Fruit fly (Drosophila melanogaster) whole organism, embryonic: ENCODE results near the gene CG14232.

Experiments used
- BEAF-32 ChIP-seq: fragments of 200-800 bp; sonication (Bioruptor generic); optimal IDR thresholded peaks from 3 replicates; lab custom pipeline; 2017; ENCODE audit warnings: missing biosample characterization, missing genetic modification characterization, mild to moderate bottlenecking, moderate library complexity, missing genetic modification reagents
- Bdp1 ChIP-seq: fragments of 200-800 bp; sonication (Bioruptor generic); optimal IDR thresholded peaks from 3 replicates; lab custom pipeline; 2016; ENCODE audit warnings: missing biosample characterization, missing genetic modification characterization
- CG10654 ChIP-seq: fragments of 200-800 bp; sonication (Bioruptor generic); optimal IDR thresholded peaks from 2 replicates; lab custom pipeline; 2016; ENCODE audit warnings: missing biosample characterization, missing genetic modification characterization
- CG11247 ChIP-seq: fragments of 200-800 bp; sonication (Bioruptor generic); IDR thresholded peaks from 2 replicates; pipeline ENCODE4 v1.3.6; 2022; ENCODE audit warnings: missing biosample characterization, missing genetic modification characterization
- CG12659 ChIP-seq: fragments of 200-800 bp; sonication (Bioruptor generic); optimal IDR thresholded peaks from 3 replicates; lab custom pipeline; 2017; ENCODE audit warnings: mild to moderate bottlenecking, missing biosample characterization, missing genetic modification reagents, missing genetic modification characterization
- CG13775 ChIP-seq: fragments of 200-800 bp; sonication (Bioruptor generic); optimal IDR thresholded peaks from 3 replicates; lab custom pipeline; 2017; ENCODE audit warnings: missing biosample characterization, mild to moderate bottlenecking, missing genetic modification characterization
- CG1603 ChIP-seq: fragments of 200-800 bp; sonication (Bioruptor generic); optimal IDR thresholded peaks from 2 replicates; lab custom pipeline; 2019; ENCODE audit warnings: missing biosample characterization, mild to moderate bottlenecking, missing genetic modification characterization, moderate library complexity
- CG16779 ChIP-seq: fragments of 200-800 bp; sonication (Bioruptor generic); IDR thresholded peaks from 2 replicates; pipeline ENCODE4 v1.3.6; 2022; ENCODE audit warnings: missing biosample characterization, missing genetic modification characterization
- CG17186 ChIP-seq: fragments of 200-800 bp; sonication (Bioruptor generic); optimal IDR thresholded peaks from 3 replicates; lab custom pipeline; 2017; ENCODE audit warnings: missing biosample characterization, missing genetic modification reagents, missing genetic modification characterization
- CG2116 ChIP-seq: fragments of 200-800 bp; sonication (Bioruptor generic); optimal IDR thresholded peaks from 3 replicates; lab custom pipeline; 2018; ENCODE audit warnings: missing biosample characterization, mild to moderate bottlenecking, missing genetic modification characterization
- CG33557 ChIP-seq: fragments of 200-800 bp; sonication (Bioruptor generic); optimal IDR thresholded peaks from 2 replicates; lab custom pipeline; 2019; ENCODE audit warnings: missing biosample characterization, mild to moderate bottlenecking, missing genetic modification characterization, moderate library complexity
- CG3726 ChIP-seq: fragments of 200-800 bp; sonication (Bioruptor generic); IDR thresholded peaks from 3 replicates; pipeline ENCODE4, ENCODE4 v1.3.6; 2022; ENCODE audit warnings: missing biosample characterization, missing genetic modification characterization
- CG3995 ChIP-seq: fragments of 200-800 bp; sonication (Bioruptor generic); optimal IDR thresholded peaks from 3 replicates; lab custom pipeline; 2016; ENCODE audit warnings: missing biosample characterization, missing genetic modification characterization
- CG4282 ChIP-seq: fragments of 200-800 bp; sonication (Bioruptor generic); optimal IDR thresholded peaks from 2 replicates; lab custom pipeline; 2016; ENCODE audit warnings: missing biosample characterization, missing genetic modification characterization
- CG7928 ChIP-seq: fragments of 200-800 bp; sonication (Bioruptor generic); optimal IDR thresholded peaks from 2 replicates; lab custom pipeline; 2017; ENCODE audit warnings: missing biosample characterization, mild to moderate bottlenecking, missing genetic modification characterization
- CG8478 ChIP-seq: fragments of >200 bp; optimal IDR thresholded peaks from 2 replicates; lab custom pipeline; 2018
- CG8765 ChIP-seq: fragments of 200-800 bp; sonication (Bioruptor generic); IDR thresholded peaks from 2 replicates; pipeline ENCODE4 v1.3.6; 2022; ENCODE audit warnings: missing biosample characterization, missing genetic modification characterization
- CG9932 ChIP-seq: fragments of 200-800 bp; sonication (Bioruptor generic); IDR thresholded peaks from 2 replicates; pipeline ENCODE4 v1.3.6; 2022; ENCODE audit warnings: missing biosample characterization, missing genetic modification characterization
- Dek ChIP-seq: fragments of 200-800 bp; sonication (Bioruptor generic); optimal IDR thresholded peaks from 3 replicates; lab custom pipeline; 2019; ENCODE audit warnings: missing biosample characterization, mild to moderate bottlenecking, missing genetic modification characterization, moderate library complexity
- Doc3 ChIP-seq: fragments of 200-800 bp; sonication (Bioruptor generic); IDR thresholded peaks from 3 replicates; pipeline ENCODE4 v1.3.6; 2022; ENCODE audit warnings: missing biosample characterization, missing genetic modification characterization; ENCODE audit not compliant: partially characterized antibody
- E2f2 ChIP-seq: fragments of 200-800 bp; sonication (Bioruptor generic); IDR thresholded peaks from 2 replicates; pipeline ENCODE4 v1.3.6; 2022; ENCODE audit warnings: missing biosample characterization, missing genetic modification characterization
- Ets97D ChIP-seq: fragments of 200-800 bp; sonication (Bioruptor generic); optimal IDR thresholded peaks from 3 replicates; lab custom pipeline; 2016; ENCODE audit warnings: missing biosample characterization, missing genetic modification characterization
- Fer2 ChIP-seq: fragments of 200-800 bp; sonication (Bioruptor generic); optimal IDR thresholded peaks from 2 replicates; lab custom pipeline; 2018; ENCODE audit warnings: missing biosample characterization, mild to moderate bottlenecking, missing genetic modification characterization, moderate library complexity
- HmgD ChIP-seq: fragments of 200-800 bp; sonication (Bioruptor generic); optimal IDR thresholded peaks from 3 replicates; lab custom pipeline; 2016; ENCODE audit warnings: missing biosample characterization, missing genetic modification characterization
- MTF-1 ChIP-seq: fragments of 200-800 bp; sonication (Bioruptor generic); optimal IDR thresholded peaks from 2 replicates; lab custom pipeline; 2018; ENCODE audit warnings: missing biosample characterization, mild to moderate bottlenecking, missing genetic modification characterization, borderline replicate concordance
- Med ChIP-seq: fragments of 200-800 bp; sonication (Bioruptor generic); peaks from one replicate; lab custom pipeline; 2016; ENCODE audit warnings: missing biosample characterization, missing genetic modification characterization, mild to moderate bottlenecking, inconsistent platforms, moderate library complexity
- NK7.1 ChIP-seq: fragments of 200-800 bp; sonication (Bioruptor generic); optimal IDR thresholded peaks from 3 replicates; lab custom pipeline; 2016; ENCODE audit warnings: missing biosample characterization, missing genetic modification characterization
- Nf-YA ChIP-seq: fragments of 200-800 bp; sonication (Bioruptor generic); IDR thresholded peaks from 2 replicates; pipeline ENCODE4 v1.3.6; 2022; ENCODE audit warnings: missing biosample characterization, missing genetic modification characterization
- Nf-YB ChIP-seq: fragments of 200-800 bp; sonication (Bioruptor generic); optimal IDR thresholded peaks from 3 replicates; lab custom pipeline; 2019; ENCODE audit warnings: missing biosample characterization, mild to moderate bottlenecking, missing genetic modification characterization, moderate library complexity
- Pdp1 ChIP-seq, 2 experiments: fragments of 200-800 bp; sonication (Bioruptor generic); optimal IDR thresholded peaks; 3 replicates each; lab custom pipeline; 2016; ENCODE audit warnings: missing biosample characterization in 2 of 2, missing genetic modification characterization in 2 of 2, mild to moderate bottlenecking in 1 of 2, moderate library complexity in 1 of 2
- Poxn ChIP-seq: fragments of 200-800 bp; sonication (Bioruptor generic); IDR thresholded peaks from 2 replicates; pipeline ENCODE4 v1.3.6; 2022; ENCODE audit warnings: missing biosample characterization, missing genetic modification characterization
- Vsx1 ChIP-seq: fragments of 200-800 bp; sonication (Bioruptor generic); optimal IDR thresholded peaks from 2 replicates; lab custom pipeline; 2017; ENCODE audit warnings: missing biosample characterization, mild to moderate bottlenecking, missing genetic modification characterization, missing genetic modification reagents
- YL-1 ChIP-seq: fragments of 200-800 bp; sonication (Bioruptor generic); optimal IDR thresholded peaks from 3 replicates; lab custom pipeline; 2017; ENCODE audit warnings: missing biosample characterization, mild to moderate bottlenecking, missing genetic modification characterization
- amos ChIP-seq: fragments of 200-800 bp; sonication (Bioruptor generic); IDR thresholded peaks from 2 replicates; pipeline ENCODE4 v1.3.6; 2022; ENCODE audit warnings: missing biosample characterization, missing genetic modification characterization; ENCODE audit not compliant: partially characterized antibody
- bcd ChIP-seq: fragments of 200-800 bp; sonication (Bioruptor generic); optimal IDR thresholded peaks from 2 replicates; lab custom pipeline; 2017; ENCODE audit warnings: missing biosample characterization, mild to moderate bottlenecking, missing genetic modification characterization
- bigmax ChIP-seq: fragments of 200-800 bp; sonication (Bioruptor generic); optimal IDR thresholded peaks from 2 replicates; lab custom pipeline; 2018; ENCODE audit warnings: missing biosample characterization, mild to moderate bottlenecking, missing genetic modification characterization
- cato ChIP-seq: fragments of 200-800 bp; sonication (Bioruptor generic); optimal IDR thresholded peaks from 2 replicates; lab custom pipeline; 2016; ENCODE audit warnings: missing biosample characterization, missing genetic modification characterization, borderline replicate concordance
- corto ChIP-seq: fragments of 200-800 bp; sonication (Bioruptor generic); optimal IDR thresholded peaks from 2 replicates; lab custom pipeline; 2016; ENCODE audit warnings: missing biosample characterization, mild to moderate bottlenecking, missing genetic modification characterization, moderate library complexity
- crol ChIP-seq: fragments of 200-800 bp; sonication (Bioruptor generic); IDR thresholded peaks from 2 replicates; pipeline ENCODE4 v1.3.6; 2022; ENCODE audit warnings: missing biosample characterization, missing genetic modification characterization
- gsb ChIP-seq: fragments of 200-800 bp; sonication (Bioruptor generic); IDR thresholded peaks from 2 replicates; pipeline ENCODE4 v1.3.6; 2022; ENCODE audit warnings: missing biosample characterization, missing genetic modification characterization
- gsb-n ChIP-seq: fragments of 200-800 bp; sonication (Bioruptor generic); optimal IDR thresholded peaks from 3 replicates; lab custom pipeline; 2018; ENCODE audit warnings: missing biosample characterization, mild to moderate bottlenecking, missing genetic modification characterization
- ken ChIP-seq: fragments of 200-800 bp; sonication (Bioruptor generic); IDR thresholded peaks from 3 replicates; pipeline ENCODE4 v1.3.6; 2022; ENCODE audit warnings: missing biosample characterization, missing genetic modification characterization
- klu ChIP-seq: fragments of 200-800 bp; sonication (Bioruptor generic); IDR thresholded peaks from 2 replicates; pipeline ENCODE4 v1.3.6; 2022; ENCODE audit warnings: missing biosample characterization, missing genetic modification characterization
- knrl ChIP-seq: fragments of 200-800 bp; sonication (Bioruptor generic); IDR thresholded peaks from 3 replicates; pipeline ENCODE4 v1.3.6; 2022; ENCODE audit warnings: missing biosample characterization, missing genetic modification characterization; ENCODE audit not compliant: partially characterized antibody
- lab ChIP-seq: fragments of 200-800 bp; sonication (Bioruptor generic); optimal IDR thresholded peaks from 3 replicates; lab custom pipeline; 2017; ENCODE audit warnings: missing biosample characterization, missing genetic modification characterization, mild to moderate bottlenecking, moderate library complexity, missing genetic modification reagents
- prd ChIP-seq, 3 experiments: fragments of >200 bp in 2 of 3; fragments of 200-800 bp in 1 of 3; sonication (Bioruptor generic) in 1 of 3; optimal IDR thresholded peaks in 2 of 3; IDR thresholded peaks in 1 of 3; 2 replicates in 2 of 3; 3 replicates in 1 of 3; pipeline versions ENCODE4 v1.3.6 to Lab custom; 2017 to 2022; ENCODE audit warnings: missing biosample characterization in 1 of 3, missing genetic modification characterization in 1 of 3
- rib ChIP-seq: fragments of 200-800 bp; sonication (Bioruptor generic); IDR thresholded peaks from 2 replicates; pipeline ENCODE4 v1.3.6; 2022; ENCODE audit warnings: missing biosample characterization, missing genetic modification characterization
- sna ChIP-seq: fragments of 200-800 bp; sonication (Bioruptor generic); IDR thresholded peaks from 2 replicates; pipeline ENCODE4 v1.3.6; 2022; ENCODE audit warnings: missing biosample characterization, missing genetic modification characterization; ENCODE audit not compliant: partially characterized antibody
- wdn ChIP-seq: fragments of 200-800 bp; sonication (Bioruptor generic); IDR thresholded peaks from 2 replicates; pipeline ENCODE4 v1.3.6; 2022; ENCODE audit warnings: missing biosample characterization, missing genetic modification characterization

CG14232 gene

DNA sequence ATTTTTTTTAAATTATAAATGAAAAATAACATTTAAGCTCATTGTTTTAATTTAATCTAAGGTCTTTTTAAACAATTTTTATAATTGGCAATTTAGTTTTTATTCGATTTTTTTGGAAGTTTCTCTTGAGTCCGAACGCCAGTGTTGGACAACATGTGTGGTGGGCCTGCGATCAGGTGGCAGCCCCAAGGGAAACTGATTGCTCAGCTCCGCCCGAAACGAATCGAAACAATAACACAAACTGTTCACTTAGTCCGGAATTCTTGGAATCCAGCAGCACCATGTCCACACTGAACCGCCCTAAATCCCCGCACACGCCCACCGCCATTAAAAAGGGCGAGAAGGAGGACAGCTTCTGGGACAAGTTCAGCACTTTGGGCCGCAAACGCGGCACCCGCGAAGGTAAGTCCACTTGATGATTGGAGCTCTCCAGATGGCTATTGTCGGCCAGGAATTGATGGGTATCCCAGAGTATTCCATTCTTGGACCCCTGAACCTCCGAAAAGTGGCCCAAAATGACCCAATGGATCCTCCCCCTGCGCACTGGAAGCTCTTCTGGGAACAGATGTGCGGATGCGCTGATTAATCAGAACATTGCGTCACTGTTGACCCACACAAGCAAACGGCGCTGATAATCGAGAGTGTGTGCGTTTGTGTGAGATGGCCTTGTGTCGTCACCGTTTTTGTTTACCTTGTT lies 42.0 kb upstream of the CG14232 start, which contains the start of gene parvin (continued):
- TF ChIP-seq gsb-n = peak; percentile 51
- no peak for TF ChIP-seq CG4282 (GFP tag; lab: Kevin White, UChicago)
- no peak for TF ChIP-seq CG10654 (GFP tag; lab: Kevin White, UChicago)
- TF ChIP-seq CG33557 (GFP tag; lab: Kevin White, UChicago) = no peak
- TF ChIP-seq CG9932 = no peak
- no peak for TF ChIP-seq bcd
- no peak for TF ChIP-seq CG1603 (tag; lab: Kevin White, UChicago)
- no peak for TF ChIP-seq Nf-YB
- TF ChIP-seq CG3726 = no peak
- no peak for TF ChIP-seq CG17186 (GFP tag; lab: Kevin White, UChicago)
- no peak for TF ChIP-seq CG2116 (GFP tag; lab: Kevin White, UChicago)
- TF ChIP-seq cato (GFP tag; lab: Kevin White, UChicago) = no peak
- TF ChIP-seq CG7928 (GFP tag; lab: Kevin White, UChicago) = no peak
- no peak for TF ChIP-seq CG3995 (GFP tag; lab: Kevin White, UChicago)
- TF ChIP-seq Med (GFP tag; lab: Kevin White, UChicago) = peak; percentile 28
- TF ChIP-seq CG12659 (GFP tag; lab: Kevin White, UChicago) = peak; percentile 38
- no peak for TF ChIP-seq NK7.1 (GFP tag; lab: Kevin White, UChicago)
- peak; percentile 32; the same call in 1 of the 2 replicates for TF ChIP-seq amos
- TF ChIP-seq E2f2 (GFP tag; lab: Robert Waterston, UW) = peak; percentile 35
- peak; percentile 5 for TF ChIP-seq Ets97D (GFP tag; lab: Kevin White, UChicago)
- no peak for TF ChIP-seq CG16779 (GFP tag; lab: Robert Waterston, UW)
- no peak for TF ChIP-seq Nf-YA
- peak; percentile 37; the same call in 1 of the 3 replicates for TF ChIP-seq knrl (GFP tag; lab: Robert Waterston, UW)
- TF ChIP-seq CG8478 (lab: Kevin White, UChicago) = no peak
- TF ChIP-seq ken (GFP tag; lab: Robert Waterston, UW) = no peak
- no peak for TF ChIP-seq corto (GFP tag; lab: Kevin White, UChicago)
- TF ChIP-seq YL-1 (GFP tag; lab: Kevin White, UChicago) = peak; percentile 50
- no peak for TF ChIP-seq crol (GFP tag; lab: Robert Waterston, UW)
- peak in 1 of 2 experiments; percentile 95 for TF ChIP-seq Pdp1 (GFP tag; optimal IDR thresholded peaks at IDR 0.05; lab: Kevin White, UChicago)
- TF ChIP-seq Bdp1 (GFP tag; lab: Kevin White, UChicago) = no peak
- TF ChIP-seq CG8765 (GFP tag; lab: Robert Waterston, UW) = no peak
- TF ChIP-seq Doc3 (GFP tag; lab: Robert Waterston, UW) = no peak; the same call in 2 of the 3 replicates
- no peak for TF ChIP-seq Poxn
- TF ChIP-seq wdn (GFP tag; lab: Robert Waterston, UW) = no peak
- 0 out of 2 replicates have a peak, but pooled peaks have one; percentile 14 for TF ChIP-seq sna
- no peak for TF ChIP-seq HmgD (GFP tag; lab: Kevin White, UChicago)
- no peak for TF ChIP-seq bigmax (GFP tag; lab: Kevin White, UChicago)
- no peak for TF ChIP-seq Fer2 (tag; lab: Kevin White, UChicago)
- TF ChIP-seq Vsx1 (GFP tag; lab: Kevin White, UChicago) = no peak
- no peak for TF ChIP-seq rib (GFP tag; lab: Robert Waterston, UW)
- TF ChIP-seq MTF-1 (GFP tag; lab: Kevin White, UChicago) = no peak
- TF ChIP-seq CG13775 (GFP tag; lab: Kevin White, UChicago) = no peak
- no peak for TF ChIP-seq klu (GFP tag; lab: Robert Waterston, UW)
- TF ChIP-seq prd (optimal IDR thresholded peaks at IDR 0.05; lab: Kevin White, UChicago) = no peak
- TF ChIP-seq prd (GFP tag; IDR thresholded peaks at IDR 0.05; lab: Robert Waterston, UW) = no peak
- TF ChIP-seq CG11247 (GFP tag; lab: Robert Waterston, UW) = no peak
- no peak for TF ChIP-seq gsb (GFP tag; lab: Robert Waterston, UW)
- no peak for TF ChIP-seq lab (GFP tag; lab: Kevin White, UChicago)
- peak; percentile 57 for TF ChIP-seq BEAF-32 (GFP tag; lab: Kevin White, UChicago)
- no peak for TF ChIP-seq Dek (tag; lab: Kevin White, UChicago)
